Worm (Caenorhabditis elegans) whole organism, L3 larva: ENCODE data around the gene mpz-1.
A peak's percentile ranks its signal among the peaks of the same experiment; 100 is the strongest.

Source experiments
- R02D3.7 ChIP-seq: fragments of 150-350 bp; optimal IDR thresholded peaks from 2 replicates; lab custom pipeline; 2014; ENCODE audit warnings: missing biosample characterization, missing genetic modification characterization
- ZK546.5 ChIP-seq: sonication (generic microtip); optimal IDR thresholded peaks from 2 replicates; lab custom pipeline; 2017; ENCODE audit warnings: missing biosample characterization, missing genetic modification characterization
- ceh-28 ChIP-seq: fragments of 150-350 bp; optimal IDR thresholded peaks from 2 replicates; lab custom pipeline; 2014; ENCODE audit warnings: missing biosample characterization, missing genetic modification reagents, missing genetic modification characterization
- ceh-82 ChIP-seq: fragments of 150-350 bp; optimal IDR thresholded peaks from 2 replicates; lab custom pipeline; 2014; ENCODE audit warnings: missing biosample characterization, missing genetic modification characterization
- ceh-9 ChIP-seq: sonication (generic microtip); optimal IDR thresholded peaks from 2 replicates; lab custom pipeline; 2018; ENCODE audit warnings: missing biosample characterization, missing genetic modification characterization
- daf-12 ChIP-seq: fragments of 150-350 bp; optimal IDR thresholded peaks from 2 replicates; lab custom pipeline; 2014; ENCODE audit warnings: missing biosample characterization, missing genetic modification reagents, missing genetic modification characterization
- elt-1 ChIP-seq: fragments of 150-350 bp; optimal IDR thresholded peaks from 2 replicates; lab custom pipeline; 2014; ENCODE audit warnings: missing biosample characterization, missing genetic modification characterization
- elt-2 ChIP-seq: sonication (generic microtip); optimal IDR thresholded peaks from 2 replicates; lab custom pipeline; 2016; ENCODE audit warnings: missing genetic modification reagents, mild to moderate bottlenecking, missing genetic modification characterization, missing compliant biosample characterization
- elt-3 ChIP-seq, 3 experiments: fragments of 150-350 bp in 1 of 3; sonication (generic microtip) in 2 of 3; optimal IDR thresholded peaks; 2 replicates in 2 of 3; 4 replicates in 1 of 3; lab custom pipeline; 2014 to 2017; ENCODE audit warnings: missing biosample characterization in 3 of 3, missing genetic modification characterization in 3 of 3
- fkh-2 ChIP-seq: fragments of 150-350 bp; optimal IDR thresholded peaks from 2 replicates; lab custom pipeline; 2014; ENCODE audit warnings: missing biosample characterization, missing genetic modification reagents, missing genetic modification characterization
- fos-1 ChIP-seq: fragments of 150-350 bp; optimal IDR thresholded peaks from 2 replicates; lab custom pipeline; 2014; ENCODE audit warnings: missing biosample characterization, missing genetic modification characterization
- hmg-11 ChIP-seq: sonication (generic microtip); optimal IDR thresholded peaks from 2 replicates; lab custom pipeline; 2016; ENCODE audit warnings: missing genetic modification characterization, missing compliant biosample characterization
- lin-15B ChIP-seq: fragments of 150-350 bp; optimal IDR thresholded peaks from 2 replicates; lab custom pipeline; 2014; ENCODE audit warnings: missing biosample characterization, missing genetic modification characterization
- lin-39 ChIP-seq: fragments of 150-350 bp; optimal IDR thresholded peaks from 2 replicates; lab custom pipeline; 2018; ENCODE audit warnings: missing biosample characterization, missing genetic modification reagents, missing genetic modification characterization
- lsy-12 ChIP-seq: sonication (generic microtip); optimal IDR thresholded peaks from 2 replicates; lab custom pipeline; 2016; ENCODE audit warnings: mild to moderate bottlenecking, missing genetic modification characterization, missing compliant biosample characterization
- mml-1 ChIP-seq: fragments of 150-350 bp; sonication (generic microtip); optimal IDR thresholded peaks from 3 replicates; lab custom pipeline; 2014; ENCODE audit warnings: missing biosample characterization, missing genetic modification characterization
- nfya-1 ChIP-seq: sonication (generic microtip); optimal IDR thresholded peaks from 2 replicates; lab custom pipeline; 2017; ENCODE audit warnings: missing genetic modification characterization, mild to moderate bottlenecking, missing compliant biosample characterization, antibody characterized with exemption, moderate library complexity; ENCODE audit not compliant: insufficient read depth
- nhr-11 ChIP-seq: fragments of 150-350 bp; optimal IDR thresholded peaks from 2 replicates; lab custom pipeline; 2014; ENCODE audit warnings: missing biosample characterization, missing genetic modification characterization
- nhr-23 ChIP-seq: fragments of 150-350 bp; optimal IDR thresholded peaks from 2 replicates; lab custom pipeline; 2014; ENCODE audit warnings: missing biosample characterization, missing genetic modification reagents, missing genetic modification characterization
- nhr-237 ChIP-seq: fragments of 150-350 bp; optimal IDR thresholded peaks from 2 replicates; lab custom pipeline; 2014; ENCODE audit warnings: missing biosample characterization, missing genetic modification characterization
- nhr-25 ChIP-seq: sonication (generic microtip); optimal IDR thresholded peaks from 2 replicates; lab custom pipeline; 2017; ENCODE audit warnings: missing biosample characterization, missing genetic modification characterization
- nhr-28 ChIP-seq: fragments of 150-350 bp; optimal IDR thresholded peaks from 2 replicates; lab custom pipeline; 2014; ENCODE audit warnings: missing biosample characterization, missing genetic modification characterization
- nhr-43 ChIP-seq: sonication (generic microtip); optimal IDR thresholded peaks from 2 replicates; lab custom pipeline; 2016; ENCODE audit warnings: mild to moderate bottlenecking, missing genetic modification characterization, missing compliant biosample characterization; ENCODE audit not compliant: poor library complexity, severe bottlenecking
- nhr-67 ChIP-seq: fragments of 150-350 bp; optimal IDR thresholded peaks from 2 replicates; lab custom pipeline; 2014; ENCODE audit warnings: missing biosample characterization, missing genetic modification characterization
- pha-4 ChIP-seq: fragments of 150-350 bp; optimal IDR thresholded peaks from 2 replicates; lab custom pipeline; 2014; ENCODE audit warnings: missing biosample characterization, missing genetic modification reagents, missing genetic modification characterization
- pqm-1 ChIP-seq: fragments of 150-350 bp; optimal IDR thresholded peaks from 2 replicates; lab custom pipeline; 2017; ENCODE audit warnings: missing biosample characterization, missing genetic modification characterization, inconsistent platforms
- sea-2 ChIP-seq: fragments of 150-350 bp; sonication (generic microtip); optimal IDR thresholded peaks from 4 replicates; lab custom pipeline; 2014; ENCODE audit warnings: missing biosample characterization, missing genetic modification reagents, missing genetic modification characterization
- skn-1 ChIP-seq: fragments of 150-350 bp; optimal IDR thresholded peaks from 2 replicates; lab custom pipeline; 2014; ENCODE audit warnings: missing biosample characterization, missing genetic modification characterization
- snpc-4 ChIP-seq: fragments of 150-350 bp; optimal IDR thresholded peaks from 2 replicates; lab custom pipeline; 2014; ENCODE audit warnings: missing biosample characterization, missing genetic modification characterization
- tbx-2 ChIP-seq: sonication (generic microtip); optimal IDR thresholded peaks from 2 replicates; lab custom pipeline; 2016; ENCODE audit warnings: mild to moderate bottlenecking, missing genetic modification characterization, missing compliant biosample characterization
- unc-39 ChIP-seq: sonication (generic microtip); optimal IDR thresholded peaks from 4 replicates; lab custom pipeline; 2017; ENCODE audit warnings: missing biosample characterization, missing genetic modification characterization
- unc-62 ChIP-seq: fragments of 150-350 bp; sonication (generic microtip); optimal IDR thresholded peaks from 4 replicates; lab custom pipeline; 2014; ENCODE audit warnings: missing biosample characterization, missing genetic modification reagents, missing genetic modification characterization
- zag-1 ChIP-seq: fragments of 150-350 bp; optimal IDR thresholded peaks from 2 replicates; lab custom pipeline; 2014; ENCODE audit warnings: missing biosample characterization, missing genetic modification characterization
- ztf-11 ChIP-seq: fragments of 150-350 bp; optimal IDR thresholded peaks from 2 replicates; lab custom pipeline; 2014; ENCODE audit warnings: missing biosample characterization, missing genetic modification characterization

Gene mpz-1

DNA sequence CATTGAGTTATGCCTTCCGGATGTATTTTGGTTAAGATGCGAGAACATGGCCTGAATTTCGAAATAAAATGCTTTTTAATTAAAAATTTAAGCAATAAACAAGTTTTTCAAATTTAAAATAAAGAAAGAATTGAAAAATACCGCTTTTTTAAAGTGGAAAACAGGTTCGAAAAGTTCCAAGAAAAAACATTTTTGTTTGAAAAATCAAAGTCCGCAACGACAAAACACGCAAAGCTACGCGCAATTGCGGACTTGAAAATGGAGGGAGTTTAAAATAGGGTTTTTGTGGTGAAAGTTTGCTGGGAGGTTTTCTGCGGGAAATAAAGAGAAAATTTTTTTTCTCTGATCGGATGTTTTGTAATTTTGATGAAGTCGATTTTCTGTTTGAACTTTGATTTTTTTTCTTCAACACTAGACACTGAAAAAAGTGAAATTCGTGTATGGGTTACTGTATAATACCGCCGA is 20.5 kb upstream of the mpz-1 start, which contains the start of gene npp-19:
npp-19 (minus strand) TSS at position 51 of the 465 bp plus-strand sequence.
- TF ChIP-seq elt-1 (tag; lab: Kevin White, UChicago) (no peak), lin-39 (tag; lab: Kevin White, UChicago) (no peak), nfya-1 (tag; lab: Kevin White, UChicago) (peak; percentile 69), nhr-67 (tag; lab: Kevin White, UChicago) (no peak), nhr-43 (tag; lab: Kevin White, UChicago) (no peak), ceh-28 (peak; percentile 58), snpc-4 (tag; lab: Kevin White, UChicago) (peak; percentile 40), ceh-9 (tag; lab: Kevin White, UChicago) (no peak), zag-1 (no peak), elt-2 (tag; lab: Kevin White, UChicago) (peak; percentile 17), nhr-11 (tag; lab: Kevin White, UChicago) (peak; percentile 8), unc-62 (no peak), pha-4 (tag; lab: Kevin White, UChicago) (peak; percentile 82), nhr-25 (peak; percentile 21), sea-2 (GFP tag; lab: Kevin White, UChicago) (no peak), tbx-2 (tag; lab: Kevin White, UChicago) (no peak), nhr-28 (tag; lab: Kevin White, UChicago) (no peak), lsy-12 (tag; lab: Kevin White, UChicago) (no peak), skn-1 (tag; lab: Kevin White, UChicago) (peak; percentile 50), nhr-23 (tag; lab: Kevin White, UChicago) (peak; percentile 79), nhr-237 (no peak), daf-12 (no peak), ceh-82 (tag; lab: Kevin White, UChicago) (no peak), hmg-11 (tag; lab: Kevin White, UChicago) (peak; percentile 33), lin-15B (tag; lab: Kevin White, UChicago) (peak; percentile 59), R02D3.7 (tag; lab: Kevin White, UChicago) (peak; percentile 55)
- TF ChIP-seq, all 47 proteins: peak for 12

DNA sequence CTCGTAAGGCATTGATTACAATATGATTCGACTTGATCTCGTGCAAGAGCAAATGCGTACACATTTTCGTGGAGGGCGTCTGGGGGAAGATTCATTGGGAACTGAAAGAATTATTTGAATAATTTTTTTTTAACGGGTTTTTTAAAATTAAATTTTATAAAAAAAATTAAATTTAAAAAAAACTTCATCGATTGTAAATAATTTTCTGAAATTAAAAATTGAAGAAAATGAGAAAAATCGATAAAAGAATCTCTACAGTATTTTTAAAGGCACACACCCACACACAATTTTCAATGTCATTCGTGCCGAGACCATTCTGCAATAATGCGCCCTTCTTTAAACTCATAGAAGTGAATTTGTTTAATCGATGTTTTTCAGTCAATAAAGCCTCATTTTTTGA is 18.3 kb upstream of the mpz-1 start, which contains the start of gene set-14:
set-14 (minus strand) TSS at position 101 of the 400 bp plus-strand sequence.
- TF ChIP-seq ceh-9 (tag; lab: Kevin White, UChicago) (no peak), daf-12 (no peak), ztf-11 (tag; lab: Kevin White, UChicago) (no peak), nhr-237 (no peak), ceh-82 (tag; lab: Kevin White, UChicago) (no peak), fos-1 (tag; lab: Kevin White, UChicago) (no peak), elt-3 (tag; optimal IDR thresholded peaks at IDR 0.05; lab: Kevin White, UChicago) (no peak), fkh-2 (tag; lab: Kevin White, UChicago) (no peak)

DNA sequence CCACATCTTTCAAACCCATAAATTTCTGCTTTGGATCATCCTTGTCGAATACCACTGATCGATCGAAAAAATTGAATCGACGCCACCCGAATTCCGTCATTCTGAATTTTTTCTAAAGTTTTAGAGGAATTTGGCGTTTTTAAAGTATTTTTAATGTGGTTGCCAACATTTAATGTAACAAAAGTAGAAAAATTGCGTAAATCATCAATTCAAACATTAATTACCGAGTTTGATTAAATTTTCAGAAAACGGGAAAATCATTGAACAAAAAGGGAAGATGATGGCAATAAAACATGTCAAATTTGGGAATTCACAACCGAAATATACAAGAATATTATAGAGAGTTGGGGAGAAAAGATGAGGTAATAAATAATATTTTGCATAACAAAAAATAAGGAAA is 15.5 kb upstream of the mpz-1 start, which contains the start of gene vps-11:
vps-11 (minus strand) TSS at position 101 of the 400 bp plus-strand sequence.
- TF ChIP-seq unc-39 (tag; lab: Kevin White, UChicago) (no peak), fkh-2 (tag; lab: Kevin White, UChicago) (no peak), nhr-25 (no peak)
- TF ChIP-seq, all 47 proteins: peak for 0

DNA sequence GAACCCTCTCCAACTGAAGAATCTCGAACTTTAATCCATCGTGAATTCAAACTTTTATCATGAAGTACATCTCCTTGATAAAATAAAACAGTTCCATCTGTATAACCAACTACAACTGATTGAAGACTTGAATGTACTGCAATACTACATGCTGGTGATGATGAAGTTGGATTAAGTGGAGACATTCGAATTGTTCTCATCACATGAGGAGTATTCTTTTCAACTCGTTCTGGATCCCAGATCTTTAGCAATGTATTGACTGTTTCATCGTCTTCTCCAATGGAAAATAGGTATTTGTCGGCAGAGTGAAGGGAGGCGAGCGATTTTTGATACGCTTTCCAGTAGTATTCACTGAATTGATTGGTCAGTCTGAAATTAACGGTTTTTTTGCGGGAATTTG is 14.7 kb upstream of the mpz-1 start:
- TF ChIP-seq pqm-1 = no peak
- no peak for TF ChIP-seq tbx-2 (tag; lab: Kevin White, UChicago)

DNA sequence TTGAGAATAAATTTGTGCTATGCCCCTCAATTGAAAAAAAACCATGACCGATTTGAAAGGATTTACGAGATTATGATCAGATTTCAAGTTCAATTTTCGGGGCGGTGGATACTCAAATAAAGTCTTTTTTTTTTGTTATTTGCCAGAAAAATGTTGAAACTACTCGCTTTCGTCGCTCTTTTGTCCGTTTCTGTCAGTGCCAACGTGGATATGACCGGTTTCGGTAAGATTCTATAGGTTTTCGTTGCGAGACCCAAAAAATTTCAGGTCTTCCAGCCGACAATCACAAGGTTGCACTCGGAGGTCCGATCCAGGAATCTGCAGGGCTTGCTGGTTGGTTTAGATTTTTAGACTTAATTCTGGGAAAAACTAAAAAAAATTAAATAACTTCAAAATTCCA is 9.3 kb upstream of the mpz-1 start, which contains the start of gene tag-209:
tag-209 (plus strand) TSS at position 73 of the 400 bp plus-strand sequence.
- TF ChIP-seq mml-1 (no peak), ZK546.5 (tag; lab: Kevin White, UChicago) (no peak)
